Fruit fly (Drosophila melanogaster) whole organism, embryonic: Measurements from ENCODE around the gene CG33230.
A peak's percentile ranks its signal among the peaks of the same experiment; 100 is the strongest.

Experiments used
- Asciz ChIP-seq: fragments of 200-800 bp; sonication (Bioruptor generic); optimal IDR thresholded peaks from 2 replicates; lab custom pipeline; 2017; ENCODE audit warnings: missing biosample characterization, mild to moderate bottlenecking, missing genetic modification characterization, missing genetic modification reagents
- Awh ChIP-seq: fragments of 200-800 bp; sonication (Bioruptor generic); IDR thresholded peaks from 2 replicates; pipeline ENCODE4, ENCODE4 v1.3.6; 2022; ENCODE audit warnings: missing biosample characterization, missing genetic modification characterization
- CG10431 ChIP-seq: fragments of 200-800 bp; sonication (Bioruptor generic); optimal IDR thresholded peaks from 3 replicates; lab custom pipeline; 2018; ENCODE audit warnings: missing biosample characterization, mild to moderate bottlenecking, missing genetic modification characterization
- CG10979 ChIP-seq: fragments of 200-800 bp; sonication (Bioruptor generic); optimal IDR thresholded peaks from 2 replicates; lab custom pipeline; 2018; ENCODE audit warnings: missing biosample characterization, mild to moderate bottlenecking, missing genetic modification characterization, moderate library complexity
- CG12104 ChIP-seq: fragments of 200-800 bp; sonication (Bioruptor generic); optimal IDR thresholded peaks from 3 replicates; lab custom pipeline; 2016; ENCODE audit warnings: missing biosample characterization, missing genetic modification characterization
- CG12391 ChIP-seq: fragments of 200-800 bp; sonication (Bioruptor generic); optimal IDR thresholded peaks from 3 replicates; lab custom pipeline; 2018; ENCODE audit warnings: missing biosample characterization, mild to moderate bottlenecking, missing genetic modification characterization, moderate library complexity
- CG13287 ChIP-seq: fragments of 200-800 bp; sonication (Bioruptor generic); IDR thresholded peaks from 2 replicates; pipeline ENCODE4 v1.3.6; 2022; ENCODE audit warnings: missing biosample characterization, missing genetic modification characterization; ENCODE audit not compliant: partially characterized antibody
- CG14667 ChIP-seq: fragments of 200-800 bp; sonication (Bioruptor generic); IDR thresholded peaks from 2 replicates; pipeline ENCODE4 v1.3.6; 2022; ENCODE audit warnings: missing biosample characterization, missing genetic modification characterization
- CG15073 ChIP-seq: fragments of 200-800 bp; sonication (Bioruptor generic); optimal IDR thresholded peaks from 2 replicates; lab custom pipeline; 2016; ENCODE audit warnings: missing biosample characterization, missing genetic modification characterization
- CG15479 ChIP-seq: fragments of 200-800 bp; sonication (Bioruptor generic); optimal IDR thresholded peaks from 3 replicates; lab custom pipeline; 2019; ENCODE audit warnings: missing biosample characterization, mild to moderate bottlenecking, missing genetic modification characterization, moderate library complexity
- CG17328 ChIP-seq: fragments of 200-800 bp; sonication (Bioruptor generic); IDR thresholded peaks from 2 replicates; pipeline ENCODE4 v1.3.6; 2022; ENCODE audit warnings: missing biosample characterization, missing genetic modification characterization
- CG17802 ChIP-seq: fragments of 200-800 bp; sonication (Bioruptor generic); optimal IDR thresholded peaks from 2 replicates; lab custom pipeline; 2018; ENCODE audit warnings: missing biosample characterization, mild to moderate bottlenecking, missing genetic modification characterization, moderate library complexity
- CG17829 ChIP-seq: fragments of 200-800 bp; optimal IDR thresholded peaks from 2 replicates; lab custom pipeline; 2019; ENCODE audit warnings: missing biosample characterization, mild to moderate bottlenecking, missing genetic modification characterization, moderate library complexity
- CG32532 ChIP-seq: fragments of 200-800 bp; sonication (Bioruptor generic); IDR thresholded peaks from 2 replicates; pipeline ENCODE4 v1.3.6; 2022; ENCODE audit warnings: missing biosample characterization, missing genetic modification characterization
- CG6813 ChIP-seq: fragments of 200-800 bp; sonication (Bioruptor generic); optimal IDR thresholded peaks from 2 replicates; lab custom pipeline; 2017; ENCODE audit warnings: missing biosample characterization, missing genetic modification characterization, mild to moderate bottlenecking, moderate library complexity, missing genetic modification reagents
- CG6854 ChIP-seq: fragments of 200-800 bp; sonication (Bioruptor generic); optimal IDR thresholded peaks from 3 replicates; lab custom pipeline; 2017; ENCODE audit warnings: missing biosample characterization, mild to moderate bottlenecking, missing genetic modification characterization
- CG7372 ChIP-seq: fragments of 200-800 bp; sonication (Bioruptor generic); IDR thresholded peaks from 2 replicates; pipeline ENCODE4 v1.3.6; 2022; ENCODE audit warnings: missing biosample characterization, missing genetic modification characterization
- CG7987 ChIP-seq: fragments of 200-800 bp; sonication (Bioruptor generic); optimal IDR thresholded peaks from 2 replicates; lab custom pipeline; 2018; ENCODE audit warnings: missing biosample characterization, mild to moderate bottlenecking, missing genetic modification characterization, moderate library complexity
- CG8281 ChIP-seq: fragments of 200-800 bp; sonication (Bioruptor generic); optimal IDR thresholded peaks from 2 replicates; lab custom pipeline; 2018; ENCODE audit warnings: missing biosample characterization, mild to moderate bottlenecking, missing genetic modification characterization, moderate library complexity
- Camta ChIP-seq: fragments of 200-800 bp; sonication (Bioruptor generic); optimal IDR thresholded peaks from 2 replicates; lab custom pipeline; 2016; ENCODE audit warnings: missing biosample characterization, missing genetic modification characterization
- Dp ChIP-seq: fragments of 200-800 bp; sonication (Bioruptor generic); optimal IDR thresholded peaks from 2 replicates; lab custom pipeline; 2018; ENCODE audit warnings: missing biosample characterization, mild to moderate bottlenecking, missing genetic modification characterization, moderate library complexity
- Ets97D ChIP-seq: fragments of 200-800 bp; sonication (Bioruptor generic); optimal IDR thresholded peaks from 3 replicates; lab custom pipeline; 2016; ENCODE audit warnings: missing biosample characterization, missing genetic modification characterization
- GATAe ChIP-seq: fragments of 200-800 bp; sonication (Bioruptor generic); conservative IDR thresholded peaks from 2 replicates; pipeline ENCODE4 v1.3.6; 2022; ENCODE audit warnings: missing biosample characterization, missing genetic modification characterization
- MESR4 ChIP-seq: fragments of 200-800 bp; sonication (Bioruptor generic); optimal IDR thresholded peaks from 2 replicates; lab custom pipeline; 2018; ENCODE audit warnings: missing biosample characterization, mild to moderate bottlenecking, missing genetic modification characterization, moderate library complexity
- PHDP ChIP-seq: fragments of 200-800 bp; sonication (Bioruptor generic); optimal IDR thresholded peaks from 3 replicates; lab custom pipeline; 2018; ENCODE audit warnings: missing biosample characterization, mild to moderate bottlenecking, missing genetic modification characterization, moderate library complexity
- Sin3A ChIP-seq: fragments of >200 bp; optimal IDR thresholded peaks from 2 replicates; lab custom pipeline; 2018
- Sry-β ChIP-seq: fragments of 200-800 bp; sonication (Bioruptor generic); optimal IDR thresholded peaks from 2 replicates; lab custom pipeline; 2018; ENCODE audit warnings: missing biosample characterization, mild to moderate bottlenecking, missing genetic modification characterization, moderate library complexity
- Usf ChIP-seq: fragments of 200-800 bp; sonication (Bioruptor generic); optimal IDR thresholded peaks from 2 replicates; lab custom pipeline; 2017; ENCODE audit warnings: missing genotype, missing biosample characterization, missing genetic modification characterization
- YL-1 ChIP-seq: fragments of 200-800 bp; sonication (Bioruptor generic); optimal IDR thresholded peaks from 3 replicates; lab custom pipeline; 2017; ENCODE audit warnings: missing biosample characterization, mild to moderate bottlenecking, missing genetic modification characterization
- cato ChIP-seq: fragments of 200-800 bp; sonication (Bioruptor generic); optimal IDR thresholded peaks from 2 replicates; lab custom pipeline; 2016; ENCODE audit warnings: missing biosample characterization, missing genetic modification characterization, borderline replicate concordance
- ci ChIP-seq: fragments of 200-800 bp; sonication (Bioruptor generic); IDR thresholded peaks from 3 replicates; pipeline ENCODE4 v1.3.6; 2022; ENCODE audit warnings: missing biosample characterization, missing genetic modification characterization
- cwo ChIP-seq: fragments of 200-800 bp; sonication (Bioruptor generic); optimal IDR thresholded peaks from 3 replicates; lab custom pipeline; 2017; ENCODE audit warnings: missing biosample characterization, missing genetic modification characterization, mild to moderate bottlenecking, moderate library complexity, missing genetic modification reagents
- fd64A ChIP-seq: fragments of 200-800 bp; sonication (Bioruptor generic); optimal IDR thresholded peaks from 3 replicates; lab custom pipeline; 2018; ENCODE audit warnings: missing biosample characterization, mild to moderate bottlenecking, missing genetic modification characterization
- fru ChIP-seq: fragments of >200 bp; optimal IDR thresholded peaks from 2 replicates; lab custom pipeline; 2017
- ftz-f1 ChIP-seq: fragments of 200-800 bp; sonication (Bioruptor generic); optimal IDR thresholded peaks from 2 replicates; lab custom pipeline; 2016; ENCODE audit warnings: missing biosample characterization, missing genetic modification characterization
- gce ChIP-seq: fragments of 200-800 bp; sonication (Bioruptor generic); IDR thresholded peaks from 3 replicates; pipeline ENCODE4 v1.3.6; 2022; ENCODE audit warnings: missing biosample characterization, missing genetic modification characterization
- gcm ChIP-seq: fragments of 200-800 bp; sonication (Bioruptor generic); optimal IDR thresholded peaks from 2 replicates; lab custom pipeline; 2019; ENCODE audit warnings: missing biosample characterization, mild to moderate bottlenecking, missing genetic modification characterization, moderate library complexity
- gsb ChIP-seq: fragments of 200-800 bp; sonication (Bioruptor generic); IDR thresholded peaks from 2 replicates; pipeline ENCODE4 v1.3.6; 2022; ENCODE audit warnings: missing biosample characterization, missing genetic modification characterization
- insv ChIP-seq, 2 experiments: fragments of 200-800 bp; sonication (Bioruptor generic); optimal IDR thresholded peaks; 3 replicates each; lab custom pipeline; 2016 to 2018; ENCODE audit warnings: missing biosample characterization in 2 of 2, missing genetic modification characterization in 2 of 2
- kni ChIP-seq: fragments of 200-800 bp; sonication (Bioruptor generic); optimal IDR thresholded peaks from 3 replicates; lab custom pipeline; 2017; ENCODE audit warnings: mild to moderate bottlenecking, missing biosample characterization, missing genetic modification reagents, missing genetic modification characterization
- knrl ChIP-seq: fragments of 200-800 bp; sonication (Bioruptor generic); IDR thresholded peaks from 3 replicates; pipeline ENCODE4 v1.3.6; 2022; ENCODE audit warnings: missing biosample characterization, missing genetic modification characterization; ENCODE audit not compliant: partially characterized antibody
- lmd ChIP-seq: fragments of 200-800 bp; sonication (Bioruptor generic); IDR thresholded peaks from 2 replicates; pipeline ENCODE4 v1.3.6; 2022; ENCODE audit warnings: missing biosample characterization, missing genetic modification characterization
- lov ChIP-seq, 2 experiments: fragments of 200-800 bp in 1 of 2; fragments of >200 bp in 1 of 2; sonication (Bioruptor generic) in 1 of 2; IDR thresholded peaks in 1 of 2; optimal IDR thresholded peaks in 1 of 2; 2 replicates in 1 of 2; 3 replicates in 1 of 2; pipeline versions ENCODE4 v1.3.6 to Lab custom; 2017 to 2022; ENCODE audit warnings: missing biosample characterization in 1 of 2, missing genetic modification characterization in 1 of 2
- phol ChIP-seq: fragments of 200-800 bp; sonication (Bioruptor generic); optimal IDR thresholded peaks from 3 replicates; lab custom pipeline; 2018; ENCODE audit warnings: missing biosample characterization, mild to moderate bottlenecking, missing genetic modification characterization, moderate library complexity
- slp2 ChIP-seq: fragments of 200-800 bp; sonication (Bioruptor generic); optimal IDR thresholded peaks from 2 replicates; lab custom pipeline; 2016; ENCODE audit warnings: missing biosample characterization, missing genetic modification characterization
- sqz ChIP-seq: fragments of 200-800 bp; sonication (Bioruptor generic); optimal IDR thresholded peaks from 3 replicates; lab custom pipeline; 2018; ENCODE audit warnings: missing biosample characterization, mild to moderate bottlenecking, missing genetic modification characterization
- tup ChIP-seq: fragments of 200-800 bp; sonication (Bioruptor generic); optimal IDR thresholded peaks from 2 replicates; lab custom pipeline; 2016; ENCODE audit warnings: missing biosample characterization, mild to moderate bottlenecking, missing genetic modification characterization, moderate library complexity
- tx ChIP-seq: fragments of 200-800 bp; sonication (Bioruptor generic); optimal IDR thresholded peaks from 2 replicates; lab custom pipeline; 2016; ENCODE audit warnings: missing biosample characterization, missing genetic modification characterization

The CG33230 gene

DNA sequence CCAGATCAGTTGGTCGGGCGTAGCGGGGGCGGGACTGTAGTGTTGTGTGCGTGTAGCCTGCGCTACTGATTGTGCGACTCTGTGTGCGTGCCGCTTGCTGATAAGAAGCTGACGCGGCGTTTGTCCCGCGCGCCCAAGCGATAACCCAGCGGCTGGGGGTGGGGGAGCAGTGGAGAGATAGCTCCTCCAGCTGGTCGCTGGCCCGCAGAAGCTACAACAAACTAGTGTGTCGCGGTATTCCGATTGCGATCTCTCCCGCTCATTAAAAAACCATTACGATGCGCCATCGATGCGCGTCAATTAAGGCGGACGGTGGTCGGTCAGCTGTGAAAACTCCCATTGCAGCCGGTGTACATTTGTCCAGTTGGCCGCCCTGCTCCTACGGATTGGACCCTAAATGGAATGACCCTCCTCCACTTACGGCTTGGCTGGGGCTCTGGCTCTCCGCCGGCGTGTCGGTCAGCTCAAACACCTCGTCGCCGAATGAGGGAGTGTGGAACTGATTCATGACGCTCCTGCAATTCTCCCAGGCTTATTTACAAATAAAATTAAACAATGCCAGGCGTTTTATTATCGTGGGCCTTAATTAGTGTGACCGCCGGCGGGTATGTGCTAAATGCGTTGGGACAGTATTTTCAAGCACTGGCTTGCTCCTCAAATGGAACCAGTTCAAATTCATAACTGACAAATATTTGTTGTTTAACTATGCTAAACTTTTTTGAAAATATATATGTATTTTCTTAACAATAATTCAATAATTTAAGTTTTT lies 16.0 kb upstream of the CG33230 start, which contains the start of gene CG12104 (continued):
- TF ChIP-seq YL-1 (peak; percentile 41), lmd (GFP tag; lab: Robert Waterston, UW) (no peak), CG7987 (peak; percentile 12), knrl (0 out of 3 replicates have a peak, but pooled peaks have one; percentile 21), CG6813 (no peak), Camta (GFP tag; lab: Kevin White, UChicago) (no peak), CG7372 (GFP tag; lab: Robert Waterston, UW) (no peak), CG15479 (GFP tag; lab: Kevin White, UChicago) (peak; percentile 91), Sry-β (GFP tag; lab: Kevin White, UChicago) (peak; percentile 30), gcm (peak; percentile 19), fru (lab: Kevin White, UChicago) (no peak), CG32532 (GFP tag; lab: Robert Waterston, UW) (peak; percentile 33; the same call in 1 of the 2 replicates), gce (no peak), Usf (GFP tag; lab: Kevin White, UChicago) (no peak), kni (no peak), Awh (GFP tag; lab: Robert Waterston, UW) (no peak), CG12104 (GFP tag; lab: Kevin White, UChicago) (peak; percentile 88), CG6854 (GFP tag; lab: Kevin White, UChicago) (no peak), CG8281 (tag; lab: Kevin White, UChicago) (no peak), Sin3A (lab: Kevin White, UChicago) (peak; percentile 15), Asciz (GFP tag; lab: Kevin White, UChicago) (no peak), tup (no peak), CG17328 (0 out of 2 replicates have a peak, but pooled peaks have one; percentile 7), CG14667 (GFP tag; lab: Robert Waterston, UW) (no peak), Dp (GFP tag; lab: Kevin White, UChicago) (peak; percentile 20), cwo (peak; percentile 40), insv (GFP tag; optimal IDR thresholded peaks at IDR 0.05; lab: Kevin White, UChicago) (no peak), CG15073 (GFP tag; lab: Kevin White, UChicago) (no peak), tx (GFP tag; lab: Kevin White, UChicago) (no peak), CG17802 (tag; lab: Kevin White, UChicago) (peak; percentile 64), CG10979 (no peak), fd64A (GFP tag; lab: Kevin White, UChicago) (no peak), CG12391 (tag; lab: Kevin White, UChicago) (peak; percentile 37), ftz-f1 (GFP tag; lab: Kevin White, UChicago) (no peak), ci (GFP tag; lab: Robert Waterston, UW) (0 out of 3 replicates have a peak, but pooled peaks have one; percentile 14), gsb (GFP tag; lab: Robert Waterston, UW) (no peak), CG10431 (GFP tag; lab: Kevin White, UChicago) (peak; percentile 51), CG17829 (tag; lab: Kevin White, UChicago) (peak; percentile 29), lov (optimal IDR thresholded peaks at IDR 0.05; lab: Kevin White, UChicago) (no peak), lov (GFP tag; IDR thresholded peaks at IDR 0.05; lab: Robert Waterston, UW) (no peak), MESR4 (GFP tag; lab: Kevin White, UChicago) (peak; percentile 62), slp2 (GFP tag; lab: Kevin White, UChicago) (no peak), Ets97D (GFP tag; lab: Kevin White, UChicago) (peak; percentile 90), PHDP (tag; lab: Kevin White, UChicago) (peak; percentile 14), cato (GFP tag; lab: Kevin White, UChicago) (no peak), GATAe (peak; percentile 96), CG13287 (0 out of 2 replicates have a peak, but pooled peaks have one; percentile 20), sqz (GFP tag; lab: Kevin White, UChicago) (no peak), phol (tag; lab: Kevin White, UChicago) (peak; percentile 16)
